Fruit fly (Drosophila melanogaster) whole organism, embryonic: Measurements from ENCODE around the gene CG6142.

Source experiments
- Aef1 ChIP-seq: fragments of 200-800 bp; sonication (Bioruptor generic); IDR thresholded peaks from 3 replicates; pipeline ENCODE4 v1.3.6; 2022; ENCODE audit warnings: missing biosample characterization, missing genetic modification characterization
- Bteb2 ChIP-seq: fragments of 200-800 bp; sonication (Bioruptor generic); optimal IDR thresholded peaks from 2 replicates; lab custom pipeline; 2016; ENCODE audit warnings: missing biosample characterization, missing genetic modification characterization
- CG11247 ChIP-seq: fragments of 200-800 bp; sonication (Bioruptor generic); IDR thresholded peaks from 2 replicates; pipeline ENCODE4 v1.3.6; 2022; ENCODE audit warnings: missing biosample characterization, missing genetic modification characterization
- CG12104 ChIP-seq: fragments of 200-800 bp; sonication (Bioruptor generic); optimal IDR thresholded peaks from 3 replicates; lab custom pipeline; 2016; ENCODE audit warnings: missing biosample characterization, missing genetic modification characterization
- CG13296 ChIP-seq: fragments of 200-800 bp; sonication (Bioruptor generic); optimal IDR thresholded peaks from 3 replicates; lab custom pipeline; 2018; ENCODE audit warnings: missing biosample characterization, mild to moderate bottlenecking, missing genetic modification characterization
- CG13424 ChIP-seq: fragments of 200-800 bp; sonication (Bioruptor generic); optimal IDR thresholded peaks from 2 replicates; lab custom pipeline; 2019; ENCODE audit warnings: missing biosample characterization, mild to moderate bottlenecking, missing genetic modification characterization, moderate library complexity
- CG13624 ChIP-seq: fragments of 200-800 bp; sonication (Bioruptor generic); optimal IDR thresholded peaks from 2 replicates; lab custom pipeline; 2016; ENCODE audit warnings: missing biosample characterization, missing genetic modification characterization
- CG2712 ChIP-seq: fragments of 200-800 bp; optimal IDR thresholded peaks from 3 replicates; lab custom pipeline; 2019; ENCODE audit warnings: missing biosample characterization, mild to moderate bottlenecking, missing genetic modification characterization, moderate library complexity
- CG32772 ChIP-seq: fragments of 200-800 bp; sonication (Bioruptor generic); IDR thresholded peaks from 2 replicates; pipeline ENCODE4 v1.3.6; 2022; ENCODE audit warnings: missing biosample characterization, missing genetic modification characterization
- CG4360 ChIP-seq: fragments of 200-800 bp; sonication (Bioruptor generic); IDR thresholded peaks from 2 replicates; pipeline ENCODE4 v1.3.6; 2022; ENCODE audit warnings: missing biosample characterization, missing genetic modification characterization
- CG4424 ChIP-seq: fragments of 200-800 bp; sonication (Bioruptor generic); optimal IDR thresholded peaks from 3 replicates; lab custom pipeline; 2016; ENCODE audit warnings: missing biosample characterization, missing genetic modification characterization
- CG6689 ChIP-seq: fragments of 200-800 bp; sonication (Bioruptor generic); IDR thresholded peaks from 2 replicates; pipeline ENCODE4 v1.3.6; 2022; ENCODE audit warnings: missing biosample characterization, missing genetic modification characterization
- CG7271 ChIP-seq: fragments of 200-800 bp; sonication (Bioruptor generic); optimal IDR thresholded peaks from 2 replicates; lab custom pipeline; 2018; ENCODE audit warnings: missing biosample characterization, mild to moderate bottlenecking, missing genetic modification characterization, moderate library complexity
- CG7372 ChIP-seq: fragments of 200-800 bp; sonication (Bioruptor generic); IDR thresholded peaks from 2 replicates; pipeline ENCODE4 v1.3.6; 2022; ENCODE audit warnings: missing biosample characterization, missing genetic modification characterization
- CHES-1-like ChIP-seq: fragments of 200-800 bp; sonication (Bioruptor generic); optimal IDR thresholded peaks from 2 replicates; lab custom pipeline; 2016; ENCODE audit warnings: missing biosample characterization, missing genetic modification characterization
- Chrac-16 ChIP-seq: fragments of 200-800 bp; sonication (Bioruptor generic); optimal IDR thresholded peaks from 3 replicates; lab custom pipeline; 2016; ENCODE audit warnings: missing biosample characterization, missing genetic modification characterization
- Dip3 ChIP-seq: fragments of 200-800 bp; sonication (Bioruptor generic); optimal IDR thresholded peaks from 3 replicates; lab custom pipeline; 2016; ENCODE audit warnings: missing biosample characterization, missing genetic modification characterization
- Drgx ChIP-seq: fragments of 200-800 bp; sonication (Bioruptor generic); IDR thresholded peaks from 2 replicates; pipeline ENCODE4 v1.3.6; 2022; ENCODE audit warnings: missing biosample characterization, missing genetic modification characterization
- Ets65A ChIP-seq: fragments of 200-800 bp; sonication (Bioruptor generic); peaks from one replicate; lab custom pipeline; 2016; ENCODE audit warnings: missing biosample characterization, missing genetic modification characterization
- Gsc ChIP-seq: fragments of 200-800 bp; sonication (Bioruptor generic); IDR thresholded peaks from 2 replicates; pipeline ENCODE4 v1.3.6; 2022; ENCODE audit warnings: missing biosample characterization, missing genetic modification characterization
- Hmr ChIP-seq: fragments of 200-800 bp; sonication (Bioruptor generic); optimal IDR thresholded peaks from 3 replicates; lab custom pipeline; 2017; ENCODE audit warnings: mild to moderate bottlenecking, missing biosample characterization, missing genetic modification reagents, missing genetic modification characterization
- Nf-YB ChIP-seq: fragments of 200-800 bp; sonication (Bioruptor generic); optimal IDR thresholded peaks from 3 replicates; lab custom pipeline; 2019; ENCODE audit warnings: missing biosample characterization, mild to moderate bottlenecking, missing genetic modification characterization, moderate library complexity
- PHDP ChIP-seq: fragments of 200-800 bp; sonication (Bioruptor generic); optimal IDR thresholded peaks from 3 replicates; lab custom pipeline; 2018; ENCODE audit warnings: missing biosample characterization, mild to moderate bottlenecking, missing genetic modification characterization, moderate library complexity
- Pdp1 ChIP-seq, 2 experiments: fragments of 200-800 bp; sonication (Bioruptor generic); optimal IDR thresholded peaks; 3 replicates each; lab custom pipeline; 2016; ENCODE audit warnings: missing biosample characterization in 2 of 2, missing genetic modification characterization in 2 of 2, mild to moderate bottlenecking in 1 of 2, moderate library complexity in 1 of 2
- Rfx ChIP-seq: fragments of 200-800 bp; sonication (Bioruptor generic); IDR thresholded peaks from 2 replicates; pipeline ENCODE4 v1.3.6; 2022; ENCODE audit warnings: missing biosample characterization, missing genetic modification characterization
- Spps ChIP-seq: fragments of 200-800 bp; sonication (Bioruptor generic); optimal IDR thresholded peaks from 2 replicates; lab custom pipeline; 2018; ENCODE audit warnings: missing biosample characterization, mild to moderate bottlenecking, missing genetic modification characterization
- Sry-δ ChIP-seq: fragments of 200-800 bp; sonication (Bioruptor generic); optimal IDR thresholded peaks from 2 replicates; lab custom pipeline; 2016; ENCODE audit warnings: missing biosample characterization, missing genetic modification characterization
- amos ChIP-seq: fragments of 200-800 bp; sonication (Bioruptor generic); IDR thresholded peaks from 2 replicates; pipeline ENCODE4 v1.3.6; 2022; ENCODE audit warnings: missing biosample characterization, missing genetic modification characterization; ENCODE audit not compliant: partially characterized antibody
- ap ChIP-seq: fragments of 200-800 bp; sonication (Bioruptor generic); IDR thresholded peaks from 2 replicates; pipeline ENCODE4 v1.3.6; 2022; ENCODE audit warnings: missing biosample characterization, missing genetic modification characterization
- bcd ChIP-seq: fragments of 200-800 bp; sonication (Bioruptor generic); optimal IDR thresholded peaks from 2 replicates; lab custom pipeline; 2017; ENCODE audit warnings: missing biosample characterization, mild to moderate bottlenecking, missing genetic modification characterization
- bigmax ChIP-seq: fragments of 200-800 bp; sonication (Bioruptor generic); optimal IDR thresholded peaks from 2 replicates; lab custom pipeline; 2018; ENCODE audit warnings: missing biosample characterization, mild to moderate bottlenecking, missing genetic modification characterization
- cg ChIP-seq: fragments of 200-800 bp; sonication (Bioruptor generic); optimal IDR thresholded peaks from 3 replicates; lab custom pipeline; 2019; ENCODE audit warnings: missing biosample characterization, mild to moderate bottlenecking, missing genetic modification characterization, moderate library complexity
- corto ChIP-seq: fragments of 200-800 bp; sonication (Bioruptor generic); optimal IDR thresholded peaks from 2 replicates; lab custom pipeline; 2016; ENCODE audit warnings: missing biosample characterization, mild to moderate bottlenecking, missing genetic modification characterization, moderate library complexity
- disco-r ChIP-seq: fragments of 200-800 bp; sonication (Bioruptor generic); optimal IDR thresholded peaks from 2 replicates; lab custom pipeline; 2016; ENCODE audit warnings: missing biosample characterization, missing genetic modification characterization
- ems ChIP-seq: fragments of 200-800 bp; sonication (Bioruptor generic); optimal IDR thresholded peaks from 3 replicates; lab custom pipeline; 2016; ENCODE audit warnings: missing biosample characterization, missing genetic modification characterization
- gcm ChIP-seq: fragments of 200-800 bp; sonication (Bioruptor generic); optimal IDR thresholded peaks from 2 replicates; lab custom pipeline; 2019; ENCODE audit warnings: missing biosample characterization, mild to moderate bottlenecking, missing genetic modification characterization, moderate library complexity
- grn ChIP-seq: fragments of 200-800 bp; sonication (Bioruptor generic); optimal IDR thresholded peaks from 3 replicates; lab custom pipeline; 2017; ENCODE audit warnings: missing biosample characterization, missing genetic modification characterization
- ham ChIP-seq: fragments of 200-800 bp; sonication (Bioruptor generic); IDR thresholded peaks from 2 replicates; pipeline ENCODE4 v1.3.6; 2022; ENCODE audit warnings: missing biosample characterization, missing genetic modification characterization
- ind ChIP-seq: fragments of 200-800 bp; sonication (Bioruptor generic); optimal IDR thresholded peaks from 3 replicates; lab custom pipeline; 2016; ENCODE audit warnings: missing biosample characterization, missing genetic modification characterization
- kay ChIP-seq: fragments of 200-800 bp; sonication (Bioruptor generic); optimal IDR thresholded peaks from 2 replicates; lab custom pipeline; 2016; ENCODE audit warnings: missing biosample characterization, missing genetic modification characterization
- klu ChIP-seq: fragments of 200-800 bp; sonication (Bioruptor generic); IDR thresholded peaks from 2 replicates; pipeline ENCODE4 v1.3.6; 2022; ENCODE audit warnings: missing biosample characterization, missing genetic modification characterization
- lilli ChIP-seq: fragments of 200-800 bp; sonication (Bioruptor generic); optimal IDR thresholded peaks from 3 replicates; lab custom pipeline; 2016; ENCODE audit warnings: missing biosample characterization, missing genetic modification characterization
- mam ChIP-seq: fragments of 200-800 bp; sonication (Bioruptor generic); optimal IDR thresholded peaks from 3 replicates; lab custom pipeline; 2016; ENCODE audit warnings: missing biosample characterization, missing genetic modification characterization
- mirr ChIP-seq: fragments of 200-800 bp; sonication (Bioruptor generic); optimal IDR thresholded peaks from 3 replicates; lab custom pipeline; 2018; ENCODE audit warnings: missing biosample characterization, mild to moderate bottlenecking, missing genetic modification characterization
- oc ChIP-seq: fragments of 200-800 bp; sonication (Bioruptor generic); optimal IDR thresholded peaks from 2 replicates; lab custom pipeline; 2018; ENCODE audit warnings: missing biosample characterization, mild to moderate bottlenecking, missing genetic modification characterization, moderate library complexity
- odd ChIP-seq: fragments of 200-800 bp; sonication (Bioruptor generic); optimal IDR thresholded peaks from 2 replicates; lab custom pipeline; 2017; ENCODE audit warnings: missing biosample characterization, mild to moderate bottlenecking, missing genetic modification characterization
- sens ChIP-seq: fragments of 200-800 bp; sonication (Bioruptor generic); peaks from one replicate; lab custom pipeline; 2016; ENCODE audit warnings: missing biosample characterization, missing genetic modification characterization
- sima ChIP-seq: fragments of 200-800 bp; sonication (Bioruptor generic); optimal IDR thresholded peaks from 2 replicates; lab custom pipeline; 2016; ENCODE audit warnings: missing biosample characterization, missing genetic modification characterization
- sob ChIP-seq: fragments of 200-800 bp; sonication (Bioruptor generic); IDR thresholded peaks from 2 replicates; pipeline ENCODE4 v1.3.6; 2022; ENCODE audit warnings: missing biosample characterization, missing genetic modification characterization
- wek ChIP-seq: fragments of 200-800 bp; sonication (Bioruptor generic); optimal IDR thresholded peaks from 3 replicates; lab custom pipeline; 2018; ENCODE audit warnings: missing biosample characterization, mild to moderate bottlenecking, missing genetic modification characterization, moderate library complexity

CG6142 gene

DNA sequence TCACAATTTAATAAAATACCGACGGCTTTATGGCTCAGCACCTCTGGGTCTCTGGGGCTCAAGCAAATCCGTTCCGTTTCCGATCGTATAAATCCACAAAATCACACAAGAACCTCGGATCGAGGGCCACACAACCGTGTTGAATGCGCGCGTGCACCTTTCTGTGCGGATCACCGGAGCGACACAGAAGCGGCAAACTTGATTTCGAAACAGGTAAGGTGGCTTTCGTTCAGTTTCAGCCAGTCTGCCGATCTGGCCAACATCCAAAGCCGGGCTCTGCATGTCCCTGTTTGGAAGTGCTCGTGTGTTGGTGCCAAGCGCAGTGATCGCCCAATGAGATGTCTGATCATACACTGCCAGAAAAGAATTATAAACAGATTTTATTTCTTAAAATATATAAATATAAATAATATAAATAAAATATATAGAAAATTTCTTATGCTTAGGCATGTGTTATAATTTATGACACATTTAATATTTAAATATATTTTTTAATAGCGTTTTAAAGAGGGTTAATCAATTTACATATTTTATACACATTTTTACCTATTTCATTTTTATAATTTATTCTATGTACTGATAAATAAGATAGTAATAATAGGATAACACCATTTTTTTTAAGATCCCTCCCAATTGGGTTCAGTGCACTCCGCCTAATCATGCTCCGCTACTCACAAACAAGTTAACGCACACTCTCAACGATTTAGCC is 34.3 kb upstream of the CG6142 start, which contains the start of gene dysf (continued):
- TF ChIP-seq CG2712 (tag; lab: Kevin White, UChicago) (peak; percentile 91), ap (GFP tag; lab: Robert Waterston, UW) (peak; percentile 22; the same call in 1 of the 2 replicates), CG32772 (GFP tag; lab: Robert Waterston, UW) (peak; percentile 11; the same call in 1 of the 2 replicates), bcd (peak; percentile 67), Spps (peak; percentile 54), CG12104 (GFP tag; lab: Kevin White, UChicago) (peak; percentile 14), ems (GFP tag; lab: Kevin White, UChicago) (no peak), bigmax (no peak), sens (no peak), CG13424 (tag; lab: Kevin White, UChicago) (peak; percentile 85), CG4424 (GFP tag; lab: Kevin White, UChicago) (peak; percentile 58), CG6689 (GFP tag; lab: Robert Waterston, UW) (peak; percentile 68; the same call in 1 of the 2 replicates), odd (GFP tag; lab: Kevin White, UChicago) (peak; percentile 68), CG13296 (peak; percentile 56), CG4360 (GFP tag; lab: Robert Waterston, UW) (no peak), corto (no peak), wek (GFP tag; lab: Kevin White, UChicago) (no peak), ind (GFP tag; lab: Kevin White, UChicago) (peak; percentile 20), gcm (GFP tag; lab: Kevin White, UChicago) (peak; percentile 65), Chrac-16 (GFP tag; lab: Kevin White, UChicago) (peak; percentile 30), CG7372 (GFP tag; lab: Robert Waterston, UW) (peak; percentile 31; the same call in 1 of the 2 replicates), CG7271 (peak; percentile 37), ham (GFP tag; lab: Robert Waterston, UW) (no peak), Hmr (peak; percentile 45), klu (peak; percentile 18; the same call in 1 of the 2 replicates), sob (GFP tag; lab: Robert Waterston, UW) (0 out of 2 replicates have a peak, but pooled peaks have one; percentile 25), Gsc (GFP tag; lab: Robert Waterston, UW) (no peak)

DNA sequence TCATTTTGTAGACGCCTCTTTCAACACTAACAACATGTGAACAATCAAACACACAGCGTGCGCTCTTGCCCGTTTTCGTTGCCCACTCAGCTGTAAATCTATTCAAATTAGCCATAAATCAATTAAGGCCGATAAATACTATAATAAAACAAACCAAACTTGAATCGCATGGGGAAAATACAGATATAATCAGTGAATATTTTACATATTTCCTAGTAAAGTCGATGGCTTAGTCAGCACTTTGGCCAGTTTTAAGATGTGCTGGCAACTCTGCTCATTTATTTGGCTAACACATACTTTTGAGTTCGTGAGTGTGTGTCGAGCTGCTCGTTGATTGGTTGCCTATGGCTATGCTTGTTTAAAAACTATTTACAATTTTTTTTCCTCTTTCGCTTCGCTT is 33.7 kb upstream of the CG6142 start:
- TF ChIP-seq Dip3 (GFP tag; lab: Kevin White, UChicago) (peak; percentile 25), CG13624 (peak; percentile 5), grn (GFP tag; lab: Kevin White, UChicago) (peak; percentile 23), cg (GFP tag; lab: Kevin White, UChicago) (peak; percentile 91), CHES-1-like (GFP tag; lab: Kevin White, UChicago) (peak; percentile 5), CG7372 (GFP tag; lab: Robert Waterston, UW) (0 out of 2 replicates have a peak, but pooled peaks have one; percentile 0), amos (GFP tag; lab: Robert Waterston, UW) (no peak), mirr (peak; percentile 41), oc (peak; percentile 5), Bteb2 (peak; percentile 38), Sry-δ (GFP tag; lab: Kevin White, UChicago) (no peak), Drgx (GFP tag; lab: Robert Waterston, UW) (peak; percentile 27; the same call in 1 of the 2 replicates), kay (GFP tag; lab: Kevin White, UChicago) (peak; percentile 34), lilli (GFP tag; lab: Kevin White, UChicago) (peak; percentile 46), Ets65A (GFP tag; lab: Kevin White, UChicago) (peak; percentile 45), PHDP (tag; lab: Kevin White, UChicago) (no peak), Rfx (GFP tag; lab: Robert Waterston, UW) (peak; percentile 6; the same call in 1 of the 2 replicates), Nf-YB (GFP tag; lab: Kevin White, UChicago) (peak; percentile 97), disco-r (peak; percentile 20), Pdp1 (GFP tag; optimal IDR thresholded peaks at IDR 0.05; lab: Kevin White, UChicago) (peak in 1 of 2 experiments; percentile 3), mam (GFP tag; lab: Kevin White, UChicago) (peak; percentile 26), CG11247 (GFP tag; lab: Robert Waterston, UW) (no peak), sima (GFP tag; lab: Kevin White, UChicago) (no peak), Aef1 (GFP tag; lab: Robert Waterston, UW) (0 out of 3 replicates have a peak, but pooled peaks have one; percentile 6)
